Fruit fly (Drosophila melanogaster) whole organism, embryonic: Measurements from ENCODE around the gene Gr61a.

ENCODE experiments used
- BEAF-32 ChIP-seq: fragments of 200-800 bp; sonication (Bioruptor generic); optimal IDR thresholded peaks from 3 replicates; lab custom pipeline; 2017; ENCODE audit warnings: missing biosample characterization, missing genetic modification characterization, mild to moderate bottlenecking, moderate library complexity, missing genetic modification reagents
- CG10543 ChIP-seq: fragments of 200-800 bp; sonication (Bioruptor generic); optimal IDR thresholded peaks from 3 replicates; lab custom pipeline; 2017; ENCODE audit warnings: missing biosample characterization, mild to moderate bottlenecking, missing genetic modification characterization, moderate library complexity
- CG12769 ChIP-seq: fragments of 200-800 bp; sonication (Bioruptor generic); optimal IDR thresholded peaks from 2 replicates; lab custom pipeline; 2019; ENCODE audit warnings: missing biosample characterization, mild to moderate bottlenecking, missing genetic modification characterization, moderate library complexity
- CG13894 ChIP-seq: fragments of 200-800 bp; sonication (Bioruptor generic); optimal IDR thresholded peaks from 3 replicates; lab custom pipeline; 2018; ENCODE audit warnings: missing biosample characterization, mild to moderate bottlenecking, missing genetic modification characterization, moderate library complexity
- CG17328 ChIP-seq: fragments of 200-800 bp; sonication (Bioruptor generic); IDR thresholded peaks from 2 replicates; pipeline ENCODE4 v1.3.6; 2022; ENCODE audit warnings: missing biosample characterization, missing genetic modification characterization
- CG2116 ChIP-seq: fragments of 200-800 bp; sonication (Bioruptor generic); optimal IDR thresholded peaks from 3 replicates; lab custom pipeline; 2018; ENCODE audit warnings: missing biosample characterization, mild to moderate bottlenecking, missing genetic modification characterization
- CG2678 ChIP-seq: fragments of 200-800 bp; sonication (Bioruptor generic); optimal IDR thresholded peaks from 3 replicates; lab custom pipeline; 2019; ENCODE audit warnings: missing biosample characterization, mild to moderate bottlenecking, missing genetic modification characterization, moderate library complexity
- CG31224 ChIP-seq: fragments of 200-800 bp; sonication (Bioruptor generic); IDR thresholded peaks from 2 replicates; pipeline ENCODE4 v1.3.6; 2022; ENCODE audit warnings: missing biosample characterization, missing genetic modification characterization
- CG31365 ChIP-seq: fragments of 200-800 bp; sonication (Bioruptor generic); optimal IDR thresholded peaks from 2 replicates; lab custom pipeline; 2018; ENCODE audit warnings: missing biosample characterization, mild to moderate bottlenecking, missing genetic modification characterization
- CG32767 ChIP-seq: fragments of 200-800 bp; sonication (Bioruptor generic); IDR thresholded peaks from 2 replicates; pipeline ENCODE4 v1.3.6; 2022; ENCODE audit warnings: missing biosample characterization, missing genetic modification characterization
- CG34376 ChIP-seq: fragments of 200-800 bp; sonication (Bioruptor generic); optimal IDR thresholded peaks from 2 replicates; lab custom pipeline; 2018; ENCODE audit warnings: missing biosample characterization, mild to moderate bottlenecking, missing genetic modification characterization
- CG5953 ChIP-seq: fragments of 200-800 bp; sonication (Bioruptor generic); IDR thresholded peaks from 2 replicates; pipeline ENCODE4 v1.3.6; 2022; ENCODE audit warnings: missing biosample characterization, missing genetic modification characterization
- CG7372 ChIP-seq: fragments of 200-800 bp; sonication (Bioruptor generic); IDR thresholded peaks from 2 replicates; pipeline ENCODE4 v1.3.6; 2022; ENCODE audit warnings: missing biosample characterization, missing genetic modification characterization
- CG8290 ChIP-seq, 3 experiments: fragments of 200-800 bp; sonication (Bioruptor generic); optimal IDR thresholded peaks; 2 replicates each; lab custom pipeline; 2016 to 2019; ENCODE audit warnings: missing biosample characterization in 3 of 3, missing genetic modification characterization in 3 of 3, mild to moderate bottlenecking in 2 of 3, moderate library complexity in 1 of 3
- CG8944 ChIP-seq: fragments of 200-800 bp; sonication (Bioruptor generic); optimal IDR thresholded peaks from 3 replicates; lab custom pipeline; 2016; ENCODE audit warnings: missing biosample characterization, missing genetic modification characterization
- CG9215 ChIP-seq: fragments of 200-800 bp; sonication (Bioruptor generic); IDR thresholded peaks from 2 replicates; pipeline ENCODE4 v1.3.6; 2022; ENCODE audit warnings: missing biosample characterization, missing genetic modification characterization
- CG9817 ChIP-seq: fragments of 200-800 bp; sonication (Bioruptor generic); optimal IDR thresholded peaks from 2 replicates; lab custom pipeline; 2018; ENCODE audit warnings: missing biosample characterization, mild to moderate bottlenecking, missing genetic modification characterization, moderate library complexity
- Elba2 ChIP-seq: fragments of 200-800 bp; sonication (Bioruptor generic); optimal IDR thresholded peaks from 3 replicates; lab custom pipeline; 2016; ENCODE audit warnings: missing biosample characterization, missing genetic modification characterization
- Ets65A ChIP-seq: fragments of 200-800 bp; sonication (Bioruptor generic); peaks from one replicate; lab custom pipeline; 2016; ENCODE audit warnings: missing biosample characterization, missing genetic modification characterization
- Hr39 ChIP-seq: fragments of >200 bp; optimal IDR thresholded peaks from 2 replicates; lab custom pipeline; 2017
- Hr78 ChIP-seq, 2 experiments: fragments of 200-800 bp in 1 of 2; fragments of >200 bp in 1 of 2; sonication (Bioruptor generic) in 1 of 2; optimal IDR thresholded peaks; 2 replicates each; lab custom pipeline; 2017 to 2019; ENCODE audit warnings: missing biosample characterization in 2 of 2, missing genetic modification characterization in 2 of 2, mild to moderate bottlenecking in 1 of 2, moderate library complexity in 1 of 2
- Med ChIP-seq: fragments of 200-800 bp; sonication (Bioruptor generic); peaks from one replicate; lab custom pipeline; 2016; ENCODE audit warnings: missing biosample characterization, missing genetic modification characterization, mild to moderate bottlenecking, inconsistent platforms, moderate library complexity
- PHDP ChIP-seq: fragments of 200-800 bp; sonication (Bioruptor generic); optimal IDR thresholded peaks from 3 replicates; lab custom pipeline; 2018; ENCODE audit warnings: missing biosample characterization, mild to moderate bottlenecking, missing genetic modification characterization, moderate library complexity
- Pdp1 ChIP-seq, 2 experiments: fragments of 200-800 bp; sonication (Bioruptor generic); optimal IDR thresholded peaks; 3 replicates each; lab custom pipeline; 2016; ENCODE audit warnings: missing biosample characterization in 2 of 2, missing genetic modification characterization in 2 of 2, mild to moderate bottlenecking in 1 of 2, moderate library complexity in 1 of 2
- ab ChIP-seq: fragments of 200-800 bp; sonication (Bioruptor generic); optimal IDR thresholded peaks from 2 replicates; lab custom pipeline; 2016; ENCODE audit warnings: missing biosample characterization, missing genetic modification characterization
- abd-A ChIP-seq: fragments of 200-800 bp; sonication (Bioruptor generic); optimal IDR thresholded peaks from 3 replicates; lab custom pipeline; 2019; ENCODE audit warnings: missing biosample characterization, mild to moderate bottlenecking, missing genetic modification characterization, moderate library complexity
- ac ChIP-seq: fragments of 200-800 bp; sonication (Bioruptor generic); optimal IDR thresholded peaks from 3 replicates; lab custom pipeline; 2017; ENCODE audit warnings: missing biosample characterization, mild to moderate bottlenecking, missing genetic modification characterization
- al ChIP-seq: fragments of 200-800 bp; sonication (Bioruptor generic); IDR thresholded peaks from 2 replicates; pipeline ENCODE4 v1.3.6; 2022; ENCODE audit warnings: missing biosample characterization, missing genetic modification characterization
- ato ChIP-seq: fragments of 200-800 bp; sonication (Bioruptor generic); IDR thresholded peaks from 2 replicates; pipeline ENCODE4 v1.3.6; 2022; ENCODE audit warnings: missing biosample characterization, missing genetic modification characterization; ENCODE audit not compliant: partially characterized antibody
- az2 ChIP-seq: fragments of 200-800 bp; sonication (Bioruptor generic); optimal IDR thresholded peaks from 3 replicates; lab custom pipeline; 2016; ENCODE audit warnings: missing biosample characterization, missing genetic modification characterization
- bowl ChIP-seq: fragments of 200-800 bp; sonication (Bioruptor generic); IDR thresholded peaks from 2 replicates; pipeline ENCODE4 v1.3.6; 2022; ENCODE audit warnings: missing biosample characterization, missing genetic modification characterization
- btn ChIP-seq: fragments of 200-800 bp; sonication (Bioruptor generic); optimal IDR thresholded peaks from 2 replicates; lab custom pipeline; 2016; ENCODE audit warnings: missing biosample characterization, missing genetic modification characterization
- ci ChIP-seq: fragments of 200-800 bp; sonication (Bioruptor generic); IDR thresholded peaks from 3 replicates; pipeline ENCODE4 v1.3.6; 2022; ENCODE audit warnings: missing biosample characterization, missing genetic modification characterization
- exex ChIP-seq: fragments of 200-800 bp; sonication (Bioruptor generic); optimal IDR thresholded peaks from 4 replicates; lab custom pipeline; 2018; ENCODE audit warnings: missing biosample characterization, mild to moderate bottlenecking, missing genetic modification characterization, moderate library complexity
- fd3F ChIP-seq: fragments of 200-800 bp; sonication (Bioruptor generic); optimal IDR thresholded peaks from 2 replicates; lab custom pipeline; 2018; ENCODE audit warnings: missing biosample characterization, mild to moderate bottlenecking, missing genetic modification characterization, moderate library complexity
- fd64A ChIP-seq: fragments of 200-800 bp; sonication (Bioruptor generic); optimal IDR thresholded peaks from 3 replicates; lab custom pipeline; 2018; ENCODE audit warnings: missing biosample characterization, mild to moderate bottlenecking, missing genetic modification characterization
- gcm ChIP-seq: fragments of 200-800 bp; sonication (Bioruptor generic); optimal IDR thresholded peaks from 2 replicates; lab custom pipeline; 2019; ENCODE audit warnings: missing biosample characterization, mild to moderate bottlenecking, missing genetic modification characterization, moderate library complexity
- gro ChIP-seq: fragments of 200-800 bp; sonication (Bioruptor generic); optimal IDR thresholded peaks from 2 replicates; lab custom pipeline; 2016; ENCODE audit warnings: missing biosample characterization, missing genetic modification characterization
- ind ChIP-seq: fragments of 200-800 bp; sonication (Bioruptor generic); optimal IDR thresholded peaks from 3 replicates; lab custom pipeline; 2016; ENCODE audit warnings: missing biosample characterization, missing genetic modification characterization
- lola ChIP-seq, 3 experiments: fragments of >200 bp in 2 of 3; fragments of 200-800 bp in 1 of 3; sonication (Bioruptor generic) in 1 of 3; optimal IDR thresholded peaks; 2 replicates each; lab custom pipeline; 2017 to 2019; ENCODE audit warnings: missing biosample characterization in 3 of 3, missing genetic modification characterization in 3 of 3, mild to moderate bottlenecking in 1 of 3, moderate library complexity in 1 of 3
- onecut ChIP-seq: fragments of 200-800 bp; sonication (Bioruptor generic); IDR thresholded peaks from 2 replicates; pipeline ENCODE4 v1.3.6; 2022; ENCODE audit warnings: missing biosample characterization, missing genetic modification characterization
- org-1 ChIP-seq: fragments of 200-800 bp; sonication (Bioruptor generic); optimal IDR thresholded peaks from 2 replicates; lab custom pipeline; 2017; ENCODE audit warnings: missing biosample characterization, missing genetic modification characterization
- peb ChIP-seq: fragments of 200-800 bp; sonication (Bioruptor generic); IDR thresholded peaks from 2 replicates; pipeline ENCODE4 v1.3.6; 2022; ENCODE audit warnings: missing biosample characterization, missing genetic modification characterization
- rib ChIP-seq: fragments of 200-800 bp; sonication (Bioruptor generic); IDR thresholded peaks from 2 replicates; pipeline ENCODE4 v1.3.6; 2022; ENCODE audit warnings: missing biosample characterization, missing genetic modification characterization
- sd ChIP-seq: fragments of 200-800 bp; sonication (Bioruptor generic); optimal IDR thresholded peaks from 3 replicates; lab custom pipeline; 2018; ENCODE audit warnings: missing biosample characterization, mild to moderate bottlenecking, missing genetic modification characterization, moderate library complexity
- sens ChIP-seq: fragments of 200-800 bp; sonication (Bioruptor generic); peaks from one replicate; lab custom pipeline; 2016; ENCODE audit warnings: missing biosample characterization, missing genetic modification characterization
- sisA ChIP-seq: fragments of 200-800 bp; sonication (Bioruptor generic); IDR thresholded peaks from 2 replicates; pipeline ENCODE4 v1.3.6; 2022; ENCODE audit warnings: missing biosample characterization, missing genetic modification characterization
- sug ChIP-seq: fragments of 200-800 bp; optimal IDR thresholded peaks from 2 replicates; lab custom pipeline; 2019; ENCODE audit warnings: missing biosample characterization, mild to moderate bottlenecking, missing genetic modification characterization, moderate library complexity

The Gr61a gene

DNA sequence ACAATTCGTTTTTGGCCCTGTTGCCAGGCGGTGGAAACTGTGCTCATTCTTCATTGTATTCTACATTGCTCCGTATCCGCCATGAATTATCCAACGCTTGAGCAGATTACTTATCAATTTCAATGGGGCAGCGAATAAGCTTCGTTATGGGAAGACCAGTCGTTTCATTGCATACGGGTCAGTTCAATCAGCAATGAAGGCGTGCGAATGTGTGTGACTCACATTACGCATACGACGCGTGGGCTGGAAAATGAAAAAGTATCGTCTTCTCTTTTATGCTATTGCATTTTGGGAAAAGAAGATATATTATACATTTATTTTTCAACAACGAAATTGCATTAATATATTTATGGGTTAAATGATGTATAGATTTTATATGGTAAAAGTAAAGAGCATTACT is 43.8 kb downstream of the Gr61a start:
- no peak for TF ChIP-seq abd-A (tag; lab: Kevin White, UChicago)
- no peak for TF ChIP-seq CG2116
- TF ChIP-seq Hr78 (GFP tag; optimal IDR thresholded peaks at IDR 0.05; lab: Kevin White, UChicago): no peak
- peak; percentile 10 for TF ChIP-seq Ets65A (GFP tag; lab: Kevin White, UChicago)
- TF ChIP-seq CG31224 (GFP tag; lab: Robert Waterston, UW): no peak
- TF ChIP-seq CG9215 (GFP tag; lab: Robert Waterston, UW): no peak
- TF ChIP-seq fd64A: no peak
- no peak for TF ChIP-seq BEAF-32 (GFP tag; lab: Kevin White, UChicago)
- peak; percentile 20 for TF ChIP-seq Med
- 0 out of 2 replicates have a peak, but pooled peaks have one; percentile 50 for TF ChIP-seq CG7372 (GFP tag; lab: Robert Waterston, UW)
- TF ChIP-seq ci: no peak
- no peak for TF ChIP-seq CG8944 (GFP tag; lab: Kevin White, UChicago)
- TF ChIP-seq onecut (GFP tag; lab: Robert Waterston, UW): no peak
- no peak for TF ChIP-seq ac (GFP tag; lab: Kevin White, UChicago)
- TF ChIP-seq rib (GFP tag; lab: Robert Waterston, UW): no peak
- peak; percentile 9 for TF ChIP-seq gcm (GFP tag; lab: Kevin White, UChicago)

DNA sequence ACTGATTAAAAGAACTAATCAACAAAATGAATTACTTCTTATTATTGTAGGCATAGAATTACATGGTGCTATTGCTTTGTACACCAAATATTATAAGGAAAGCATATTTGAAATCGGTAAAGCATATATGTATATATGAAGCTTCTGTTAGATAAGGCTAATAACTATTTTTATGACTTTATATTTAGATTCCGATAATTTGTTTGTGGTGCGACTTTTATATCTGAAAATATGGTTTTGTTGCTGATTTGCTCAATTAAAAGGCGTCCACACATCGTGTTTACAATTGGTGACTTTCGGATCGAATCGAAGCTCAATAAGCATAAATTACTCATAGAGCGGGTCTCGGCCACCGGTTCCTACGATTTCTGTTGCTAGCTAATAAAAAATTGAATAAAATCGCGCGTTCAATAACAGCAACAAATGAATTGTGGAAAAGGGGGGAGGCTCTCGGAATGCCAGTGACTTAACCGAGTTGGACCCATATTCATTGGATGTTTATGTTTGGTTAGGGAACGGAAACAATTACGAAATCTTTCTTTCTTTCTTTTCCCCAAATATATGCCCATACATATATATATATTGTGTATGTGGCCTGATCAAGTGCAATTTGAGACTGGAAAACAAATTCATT is 44.5 kb downstream of the Gr61a start:
- TF ChIP-seq CG12769 (peak; percentile 8), fd3F (GFP tag; lab: Kevin White, UChicago) (no peak), PHDP (peak; percentile 19), CG34376 (GFP tag; lab: Kevin White, UChicago) (peak; percentile 56), sd (tag; lab: Kevin White, UChicago) (peak; percentile 90), CG13894 (peak; percentile 19), sens (peak; percentile 8), CG8290 (GFP tag; optimal IDR thresholded peaks at IDR 0.05; lab: Kevin White, UChicago) (no peak), CG8290 (tag; optimal IDR thresholded peaks at IDR 0.05; lab: Kevin White, UChicago) (no peak), exex (tag; lab: Kevin White, UChicago) (peak; percentile 66), CG2678 (tag; lab: Kevin White, UChicago) (peak; percentile 11), sug (peak; percentile 20)

DNA sequence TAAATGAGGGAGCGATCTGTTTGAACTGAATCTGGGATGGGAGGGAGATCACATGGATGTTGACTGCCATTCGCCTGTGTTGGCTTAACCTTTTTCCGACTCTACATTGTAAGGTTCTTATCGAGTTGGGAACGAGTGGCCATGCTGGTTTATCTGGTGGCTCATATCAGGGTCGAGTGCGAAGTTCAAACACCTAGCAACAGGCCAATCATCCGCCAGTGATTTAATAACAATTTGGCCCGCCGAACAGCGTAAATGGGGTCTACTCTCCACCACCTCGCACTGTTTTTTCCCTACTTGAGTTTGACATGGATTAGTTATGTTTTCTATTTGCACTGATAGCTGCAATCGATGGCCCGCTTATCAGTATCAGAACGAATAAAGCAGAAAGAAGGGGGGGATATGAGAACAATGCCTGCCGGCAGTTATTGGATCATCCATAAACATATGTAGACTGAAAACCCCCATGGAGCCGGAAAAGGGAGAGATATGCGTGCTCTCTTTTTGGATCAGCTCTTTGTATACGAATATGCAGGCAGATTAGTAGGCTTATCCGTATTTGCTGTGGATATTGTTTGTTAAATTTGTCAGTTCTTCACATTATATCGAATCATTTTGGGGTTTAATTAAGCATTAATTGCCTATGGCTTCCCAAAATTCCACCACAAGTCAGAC is 46.3 kb downstream of the Gr61a start:
- TF ChIP-seq lola (GFP tag; optimal IDR thresholded peaks at IDR 0.05; lab: Kevin White, UChicago): no peak
- no peak for TF ChIP-seq bowl
- no peak for TF ChIP-seq peb (GFP tag; lab: Robert Waterston, UW)
- TF ChIP-seq CG32767: no peak
- TF ChIP-seq ab (GFP tag; lab: Kevin White, UChicago): no peak
- TF ChIP-seq al: no peak
- TF ChIP-seq CG9817 (tag; lab: Kevin White, UChicago): no peak
- TF ChIP-seq CG10543 (GFP tag; lab: Kevin White, UChicago): peak; percentile 39
- peak in 1 of 2 experiments; percentile 55 for TF ChIP-seq Pdp1 (GFP tag; optimal IDR thresholded peaks at IDR 0.05; lab: Kevin White, UChicago)
- no peak for TF ChIP-seq az2 (GFP tag; lab: Kevin White, UChicago)
- no peak for TF ChIP-seq CG17328 (GFP tag; lab: Robert Waterston, UW)
- TF ChIP-seq gro (GFP tag; lab: Kevin White, UChicago): no peak
- TF ChIP-seq org-1 (GFP tag; lab: Kevin White, UChicago): no peak
- no peak for TF ChIP-seq CG5953 (GFP tag; lab: Robert Waterston, UW)
- no peak for TF ChIP-seq CG31365 (tag; lab: Kevin White, UChicago)
- no peak for TF ChIP-seq btn (GFP tag; lab: Kevin White, UChicago)
- TF ChIP-seq Hr39 (lab: Kevin White, UChicago): no peak
- no peak for TF ChIP-seq ind (GFP tag; lab: Kevin White, UChicago)
- TF ChIP-seq Elba2: no peak
- TF ChIP-seq ato (GFP tag; lab: Robert Waterston, UW): no peak
- TF ChIP-seq gcm (GFP tag; lab: Kevin White, UChicago): peak; percentile 71
- TF ChIP-seq sisA: no peak
